Worm (Caenorhabditis elegans) whole organism, L1 larva: ENCODE data around the gene ccd-5.

Experiments used
- C04F5.9 ChIP-seq: sonication (generic microtip); optimal IDR thresholded peaks from 2 replicates; lab custom pipeline; 2016; ENCODE audit warnings: missing genetic modification characterization, missing compliant biosample characterization
- F16B12.6 ChIP-seq: fragments of 150-350 bp; optimal IDR thresholded peaks from 2 replicates; lab custom pipeline; 2014; ENCODE audit warnings: missing biosample characterization, missing genetic modification characterization
- aha-1 ChIP-seq: fragments of 150-350 bp; optimal IDR thresholded peaks from 2 replicates; lab custom pipeline; 2014; ENCODE audit warnings: missing biosample characterization, missing genetic modification characterization
- alr-1 ChIP-seq: fragments of 200-800 bp; sonication (Bioruptor generic); optimal IDR thresholded peaks from 2 replicates; lab custom pipeline; 2018; ENCODE audit warnings: borderline replicate concordance, mild to moderate bottlenecking, missing genetic modification characterization, missing compliant biosample characterization
- aly-2 ChIP-seq: fragments of 150-350 bp; optimal IDR thresholded peaks from 2 replicates; lab custom pipeline; 2014; ENCODE audit warnings: missing biosample characterization, missing genetic modification characterization
- ama-1 ChIP-seq: fragments of 150-350 bp; optimal IDR thresholded peaks from 2 replicates; lab custom pipeline; 2014
- blmp-1 ChIP-seq: fragments of 150-350 bp; optimal IDR thresholded peaks from 2 replicates; lab custom pipeline; 2014; ENCODE audit warnings: missing biosample characterization, missing genetic modification characterization
- ceh-63 ChIP-seq: fragments of 200-800 bp; sonication (Bioruptor generic); optimal IDR thresholded peaks from 2 replicates; lab custom pipeline; 2018; ENCODE audit warnings: mild to moderate bottlenecking, missing genetic modification characterization, missing compliant biosample characterization
- ceh-8 ChIP-seq: fragments of 200-800 bp; sonication (Bioruptor generic); optimal IDR thresholded peaks from 2 replicates; lab custom pipeline; 2018; ENCODE audit warnings: mild to moderate bottlenecking, missing genetic modification characterization, moderate library complexity, missing compliant biosample characterization
- ceh-88 ChIP-seq: fragments of 200-800 bp; sonication (Bioruptor generic); IDR thresholded peaks from 2 replicates; pipeline ENCODE4 v1.3.6; 2022; ENCODE audit warnings: missing genetic modification characterization, missing compliant biosample characterization
- ces-1 ChIP-seq: fragments of 150-350 bp; optimal IDR thresholded peaks from 2 replicates; lab custom pipeline; 2014; ENCODE audit warnings: missing biosample characterization, missing genetic modification reagents, missing genetic modification characterization
- dsc-1 ChIP-seq: sonication (generic microtip); optimal IDR thresholded peaks from 2 replicates; lab custom pipeline; 2016; ENCODE audit warnings: mild to moderate bottlenecking, missing genetic modification characterization, missing compliant biosample characterization
- efl-1 ChIP-seq, 4 experiments: fragments of 150-350 bp; optimal IDR thresholded peaks in 3 of 4; peaks in 1 of 4; 1 replicate in 1 of 4; 2 replicates in 3 of 4; lab custom pipeline; 2014; ENCODE audit warnings: missing biosample characterization in 2 of 4, missing genetic modification characterization in 2 of 4, missing genetic modification reagents in 2 of 4
- efl-3 ChIP-seq: fragments of 200-800 bp; sonication (Bioruptor generic); optimal IDR thresholded peaks from 2 replicates; lab custom pipeline; 2018; ENCODE audit warnings: mild to moderate bottlenecking, missing genetic modification characterization, missing compliant biosample characterization
- egl-13 ChIP-seq: sonication (generic microtip); optimal IDR thresholded peaks from 2 replicates; lab custom pipeline; 2016; ENCODE audit warnings: missing genotype, missing genetic modification reagents, missing genetic modification characterization, missing compliant biosample characterization
- elt-2 ChIP-seq: sonication (generic microtip); optimal IDR thresholded peaks from 2 replicates; lab custom pipeline; 2016; ENCODE audit warnings: missing genetic modification characterization, mild to moderate bottlenecking, inconsistent platforms, missing compliant biosample characterization, missing genetic modification reagents
- grh-1 ChIP-seq: fragments of 200-800 bp; sonication (Bioruptor generic); IDR thresholded peaks from 2 replicates; pipeline ENCODE4 v1.3.6; 2022; ENCODE audit warnings: missing genetic modification reagents, missing genetic modification characterization, missing compliant biosample characterization
- hlh-4 ChIP-seq: sonication (generic microtip); optimal IDR thresholded peaks from 2 replicates; lab custom pipeline; 2016; ENCODE audit warnings: mild to moderate bottlenecking, missing genetic modification characterization, missing compliant biosample characterization
- irx-1 ChIP-seq: sonication (generic microtip); optimal IDR thresholded peaks from 2 replicates; lab custom pipeline; 2016; ENCODE audit warnings: missing genetic modification characterization, missing compliant biosample characterization
- isw-1 ChIP-seq: fragments of 200-800 bp; sonication (Bioruptor generic); IDR thresholded peaks from 2 replicates; pipeline ENCODE4 v1.3.6; 2022; ENCODE audit warnings: missing genetic modification characterization, missing compliant biosample characterization
- jun-1 ChIP-seq: fragments of 150-350 bp; optimal IDR thresholded peaks from 2 replicates; lab custom pipeline; 2014; ENCODE audit warnings: missing biosample characterization, missing genetic modification reagents, missing genetic modification characterization
- lin-13 ChIP-seq: fragments of 150-350 bp; optimal IDR thresholded peaks from 2 replicates; lab custom pipeline; 2014; ENCODE audit warnings: missing biosample characterization, missing genetic modification reagents, missing genetic modification characterization
- lin-39 ChIP-seq: fragments of 150-350 bp; optimal IDR thresholded peaks from 2 replicates; lab custom pipeline; 2014; ENCODE audit warnings: missing biosample characterization, missing genetic modification reagents, missing genetic modification characterization
- lir-3 ChIP-seq: sonication (generic microtip); optimal IDR thresholded peaks from 2 replicates; lab custom pipeline; 2016; ENCODE audit warnings: mild to moderate bottlenecking, missing genetic modification characterization, moderate library complexity, missing compliant biosample characterization; ENCODE audit not compliant: poor library complexity
- lsy-2 ChIP-seq, 2 experiments: fragments of 150-350 bp; optimal IDR thresholded peaks; 2 replicates each; lab custom pipeline; 2014; ENCODE audit warnings: missing biosample characterization in 2 of 2, missing genetic modification characterization in 2 of 2
- mab-9 ChIP-seq: fragments of 200-800 bp; sonication (Bioruptor generic); IDR thresholded peaks from 2 replicates; pipeline ENCODE4 v1.3.6; 2022; ENCODE audit warnings: missing genetic modification reagents, missing genetic modification characterization, missing compliant biosample characterization
- mdl-1 ChIP-seq, 2 experiments: fragments of 150-350 bp; optimal IDR thresholded peaks; 2 replicates each; lab custom pipeline; 2014 to 2017; ENCODE audit warnings: missing biosample characterization in 2 of 2, missing genetic modification characterization in 2 of 2, inconsistent platforms in 1 of 2
- mef-2 ChIP-seq: fragments of 150-350 bp; optimal IDR thresholded peaks from 2 replicates; lab custom pipeline; 2014; ENCODE audit warnings: missing biosample characterization, missing genetic modification characterization
- mep-1 ChIP-seq: fragments of 150-350 bp; optimal IDR thresholded peaks from 2 replicates; lab custom pipeline; 2014; ENCODE audit warnings: missing biosample characterization, missing genetic modification characterization
- nhr-12 ChIP-seq: sonication (generic microtip); optimal IDR thresholded peaks from 2 replicates; lab custom pipeline; 2017; ENCODE audit warnings: missing biosample characterization, missing genetic modification characterization
- nhr-28 ChIP-seq: fragments of 150-350 bp; optimal IDR thresholded peaks from 2 replicates; lab custom pipeline; 2014; ENCODE audit warnings: missing biosample characterization, missing genetic modification characterization
- nhr-47 ChIP-seq: sonication (generic microtip); optimal IDR thresholded peaks from 2 replicates; lab custom pipeline; 2016; ENCODE audit warnings: mild to moderate bottlenecking, missing genetic modification characterization, moderate library complexity, missing compliant biosample characterization
- nhr-84 ChIP-seq: sonication (generic microtip); optimal IDR thresholded peaks from 2 replicates; lab custom pipeline; 2017; ENCODE audit warnings: missing biosample characterization, missing genetic modification characterization
- nhr-85 ChIP-seq: sonication (generic microtip); peaks from one replicate; lab custom pipeline; 2016; ENCODE audit warnings: missing genetic modification characterization, inconsistent platforms, missing compliant biosample characterization
- nhr-90 ChIP-seq: sonication (generic microtip); optimal IDR thresholded peaks from 2 replicates; lab custom pipeline; 2016; ENCODE audit warnings: mild to moderate bottlenecking, missing genetic modification characterization, missing compliant biosample characterization; ENCODE audit not compliant: poor library complexity
- pax-3 ChIP-seq: fragments of 200-800 bp; sonication (Bioruptor generic); optimal IDR thresholded peaks from 2 replicates; lab custom pipeline; 2018; ENCODE audit warnings: mild to moderate bottlenecking, missing genetic modification characterization, moderate library complexity, missing compliant biosample characterization
- pqm-1 ChIP-seq: sonication (generic microtip); optimal IDR thresholded peaks from 3 replicates; lab custom pipeline; 2017; ENCODE audit warnings: missing biosample characterization, missing genetic modification characterization
- rnt-1 ChIP-seq: sonication (generic microtip); optimal IDR thresholded peaks from 2 replicates; lab custom pipeline; 2016; ENCODE audit warnings: mild to moderate bottlenecking, missing genetic modification characterization, moderate library complexity, missing compliant biosample characterization
- skn-1 ChIP-seq: fragments of 150-350 bp; optimal IDR thresholded peaks from 2 replicates; lab custom pipeline; 2014; ENCODE audit warnings: missing biosample characterization, missing genetic modification characterization
- snpc-4 ChIP-seq: fragments of 150-350 bp; optimal IDR thresholded peaks from 2 replicates; lab custom pipeline; 2014; ENCODE audit warnings: missing biosample characterization, missing genetic modification characterization
- snu-23 ChIP-seq: sonication (generic microtip); optimal IDR thresholded peaks from 2 replicates; lab custom pipeline; 2016; ENCODE audit warnings: missing genetic modification characterization, missing compliant biosample characterization
- sptf-1 ChIP-seq: fragments of 150-350 bp; optimal IDR thresholded peaks from 2 replicates; lab custom pipeline; 2014; ENCODE audit warnings: missing biosample characterization, missing genetic modification characterization
- sup-37 ChIP-seq: fragments of 200-800 bp; sonication (Bioruptor generic); optimal IDR thresholded peaks from 2 replicates; lab custom pipeline; 2018; ENCODE audit warnings: mild to moderate bottlenecking, missing genetic modification characterization, missing compliant biosample characterization
- swsn-7 ChIP-seq: sonication (generic microtip); optimal IDR thresholded peaks from 2 replicates; lab custom pipeline; 2016; ENCODE audit warnings: missing genetic modification characterization, missing compliant biosample characterization
- tbx-2 ChIP-seq: sonication (generic microtip); optimal IDR thresholded peaks from 2 replicates; lab custom pipeline; 2016; ENCODE audit warnings: missing genetic modification characterization, missing compliant biosample characterization
- unc-30 ChIP-seq: sonication (generic microtip); optimal IDR thresholded peaks from 2 replicates; lab custom pipeline; 2017; ENCODE audit warnings: missing biosample characterization, missing genetic modification characterization
- unc-62 ChIP-seq: fragments of 150-350 bp; optimal IDR thresholded peaks from 2 replicates; lab custom pipeline; 2014; ENCODE audit warnings: missing biosample characterization, missing genetic modification reagents, missing genetic modification characterization
- unc-86 ChIP-seq: sonication (generic microtip); optimal IDR thresholded peaks from 2 replicates; lab custom pipeline; 2016; ENCODE audit warnings: missing genetic modification characterization, missing compliant biosample characterization
- vab-15 ChIP-seq: sonication (generic microtip); optimal IDR thresholded peaks from 2 replicates; lab custom pipeline; 2017; ENCODE audit warnings: missing genotype, mild to moderate bottlenecking, missing genetic modification characterization, missing compliant biosample characterization
- xbp-1 ChIP-seq: sonication (generic microtip); optimal IDR thresholded peaks from 2 replicates; lab custom pipeline; 2016; ENCODE audit warnings: missing genetic modification characterization, missing compliant biosample characterization
- zag-1 ChIP-seq: fragments of 150-350 bp; optimal IDR thresholded peaks from 2 replicates; lab custom pipeline; 2014; ENCODE audit warnings: missing biosample characterization, missing genetic modification characterization
- zip-4 ChIP-seq: fragments of 200-800 bp; sonication (Bioruptor generic); optimal IDR thresholded peaks from 2 replicates; lab custom pipeline; 2018; ENCODE audit warnings: mild to moderate bottlenecking, missing genetic modification characterization, moderate library complexity, missing compliant biosample characterization
- ztf-11 ChIP-seq, 2 experiments: sonication (generic microtip); optimal IDR thresholded peaks; 2 replicates each; lab custom pipeline; 2016 to 2017; ENCODE audit warnings: missing genetic modification characterization in 2 of 2, missing biosample characterization in 1 of 2, missing compliant biosample characterization in 1 of 2

ccd-5 gene

ce11 chrX:2604358-2605016 is 32.0 kb upstream of the ccd-5 start (continued):
- TF ChIP-seq lir-3 (tag; lab: Kevin White, UChicago) = no peak
- TF ChIP-seq ceh-63 (GFP tag; lab: Kevin White, UChicago) = no peak
- no peak for TF ChIP-seq jun-1 (tag; lab: Kevin White, UChicago)
- no peak for TF ChIP-seq vab-15
- peak; percentile 0 to 25 for TF ChIP-seq lsy-2 (tag; optimal IDR thresholded peaks at IDR 0.05; lab: Kevin White, UChicago)
- no peak for TF ChIP-seq ama-1
- no peak for TF ChIP-seq sptf-1 (tag; lab: Kevin White, UChicago)
- no peak for TF ChIP-seq ztf-11 (tag; optimal IDR thresholded peaks at IDR 0.05; lab: Kevin White, UChicago)
- TF ChIP-seq nhr-47 (tag; lab: Kevin White, UChicago) = peak; percentile 55
- TF ChIP-seq C04F5.9 (tag; lab: Kevin White, UChicago) = no peak
- no peak for TF ChIP-seq mdl-1 (tag; optimal IDR thresholded peaks at IDR 0.05; lab: Kevin White, UChicago)
- no peak for TF ChIP-seq lin-13 (GFP tag; lab: Kevin White, UChicago)
- no peak for TF ChIP-seq grh-1 (GFP tag; lab: Robert Waterston, UW)
- TF ChIP-seq snpc-4 = no peak
- TF ChIP-seq rnt-1 (tag; lab: Kevin White, UChicago) = no peak
- TF ChIP-seq nhr-84 = no peak
- TF ChIP-seq unc-86 (tag; lab: Kevin White, UChicago) = no peak
- TF ChIP-seq isw-1 = no peak
- no peak for TF ChIP-seq hlh-4 (tag; lab: Kevin White, UChicago)
- no peak for TF ChIP-seq snu-23 (GFP tag; lab: Kevin White, UChicago)
- peak; percentile 71 for TF ChIP-seq pax-3 (tag; lab: Kevin White, UChicago)
- no peak for TF ChIP-seq aha-1 (tag; lab: Kevin White, UChicago)
- no peak for TF ChIP-seq zip-4 (GFP tag; lab: Kevin White, UChicago)
- TF ChIP-seq irx-1 = no peak
- TF ChIP-seq ceh-88 (GFP tag; lab: Robert Waterston, UW) = 0 out of 2 replicates have a peak, but pooled peaks have one; percentile 13
- TF ChIP-seq mep-1 (tag; lab: Kevin White, UChicago) = no peak
- TF ChIP-seq pqm-1 (tag; lab: Kevin White, UChicago) = no peak
- no peak for TF ChIP-seq xbp-1 (tag; lab: Kevin White, UChicago)
- peak; percentile 94 for TF ChIP-seq dsc-1 (tag; lab: Kevin White, UChicago)
- TF ChIP-seq unc-30 (tag; lab: Kevin White, UChicago) = peak; percentile 85
- no peak for TF ChIP-seq efl-3 (GFP tag; lab: Kevin White, UChicago)
- peak; percentile 29 for TF ChIP-seq egl-13
- no peak for TF ChIP-seq efl-1 (optimal IDR thresholded peaks at IDR 0.05; lab: Kevin White, UChicago)
- TF ChIP-seq efl-1 (GFP tag; optimal IDR thresholded peaks at IDR 0.05 in 1 of 2; lab: Kevin White, UChicago) = no peak
- TF ChIP-seq alr-1 (tag; lab: Kevin White, UChicago) = no peak
- no peak for TF ChIP-seq unc-62
- TF ChIP-seq zag-1 (tag; lab: Kevin White, UChicago) = no peak
- no peak for TF ChIP-seq lin-39 (tag; lab: Kevin White, UChicago)
- TF ChIP-seq sup-37 (GFP tag; lab: Kevin White, UChicago) = no peak
- TF ChIP-seq nhr-90 = no peak
- no peak for TF ChIP-seq ceh-8 (GFP tag; lab: Kevin White, UChicago)
- no peak for TF ChIP-seq ces-1 (GFP tag; lab: Kevin White, UChicago)
- TF ChIP-seq mab-9 = no peak
- TF ChIP-seq skn-1 (tag; lab: Kevin White, UChicago) = no peak
- no peak for TF ChIP-seq tbx-2 (tag; lab: Kevin White, UChicago)
- TF ChIP-seq nhr-12 (tag; lab: Kevin White, UChicago) = no peak
- TF ChIP-seq F16B12.6 (tag; lab: Kevin White, UChicago) = no peak
- TF ChIP-seq mef-2 (tag; lab: Kevin White, UChicago) = no peak
- TF ChIP-seq nhr-28 (tag; lab: Kevin White, UChicago) = no peak
- no peak for TF ChIP-seq nhr-85 (tag; lab: Kevin White, UChicago)
- peak; percentile 15 for TF ChIP-seq swsn-7 (tag; lab: Kevin White, UChicago)
- TF ChIP-seq blmp-1 (tag; lab: Kevin White, UChicago) = no peak
- TF ChIP-seq aly-2 (tag; lab: Kevin White, UChicago) = no peak
- TF ChIP-seq elt-2 = no peak
